Worm (Caenorhabditis elegans) whole organism, midembryonic: ENCODE measurements around the gene degl-2.

Experiments
- T22C8.4 ChIP-seq: fragments of 200-800 bp; sonication (Bioruptor generic); IDR thresholded peaks from 2 replicates; pipeline ENCODE4 v1.3.6; 2022; ENCODE audit warnings: missing genetic modification characterization, missing compliant biosample characterization
- cog-1 ChIP-seq: sonication (generic microtip); optimal IDR thresholded peaks from 2 replicates; lab custom pipeline; 2016; ENCODE audit warnings: missing genetic modification characterization, missing compliant biosample characterization
- flt-1 ChIP-seq: fragments of 200-800 bp; sonication (Bioruptor generic); IDR thresholded peaks from 2 replicates; pipeline ENCODE4 v1.3.6; 2022; ENCODE audit warnings: missing genetic modification characterization, missing compliant biosample characterization
- klf-2 ChIP-seq: fragments of 200-800 bp; sonication (Bioruptor generic); conservative IDR thresholded peaks from 2 replicates; pipeline ENCODE4 v1.3.6; 2022; ENCODE audit warnings: missing genetic modification reagents, missing genetic modification characterization, missing compliant biosample characterization
- med-1 ChIP-seq: sonication (generic microtip); optimal IDR thresholded peaks from 2 replicates; lab custom pipeline; 2017; ENCODE audit warnings: missing genetic modification characterization, mild to moderate bottlenecking, missing compliant biosample characterization, antibody characterized with exemption, missing genetic modification reagents; ENCODE audit not compliant: insufficient read depth
- ref-1 ChIP-seq: fragments of 200-800 bp; sonication (Bioruptor generic); conservative IDR thresholded peaks from 2 replicates; pipeline ENCODE4 v1.3.6; 2022; ENCODE audit warnings: missing genetic modification reagents, missing genetic modification characterization, missing compliant biosample characterization
- tab-1 ChIP-seq: fragments of 200-800 bp; sonication (Bioruptor generic); IDR thresholded peaks from 2 replicates; pipeline ENCODE4 v1.3.6; 2022; ENCODE audit warnings: missing genetic modification characterization, missing compliant biosample characterization
- ztf-23 ChIP-seq: fragments of 200-800 bp; sonication (Bioruptor generic); IDR thresholded peaks from 2 replicates; pipeline ENCODE4 v1.3.6; 2022; ENCODE audit warnings: missing genetic modification reagents, missing genetic modification characterization, missing compliant biosample characterization
- ztf-29 ChIP-seq: fragments of 200-800 bp; sonication (Bioruptor generic); IDR thresholded peaks from 2 replicates; pipeline ENCODE4 v1.3.6; 2022; ENCODE audit warnings: missing genetic modification reagents, missing genetic modification characterization, missing compliant biosample characterization

degl-2 gene

ce11 chrIV:9617358-9617757, 25.9 kb upstream of the degl-2 start:
- TF ChIP-seq flt-1 (GFP tag; lab: Robert Waterston, UW): 0 out of 2 replicates have a peak, but pooled peaks have one; percentile 25
- TF ChIP-seq med-1 (GFP tag; lab: Kevin White, UChicago): no peak
- no peak for TF ChIP-seq ref-1 (GFP tag; lab: Robert Waterston, UW)
- no peak for TF ChIP-seq cog-1 (tag; lab: Kevin White, UChicago)
- no peak for TF ChIP-seq ztf-29 (GFP tag; lab: Robert Waterston, UW)
- no peak for TF ChIP-seq klf-2 (GFP tag; lab: Robert Waterston, UW)
- no peak for TF ChIP-seq ztf-23 (GFP tag; lab: Robert Waterston, UW)

- TF ChIP-seq cog-1 (tag; lab: Kevin White, UChicago) (no peak), klf-2 (GFP tag; lab: Robert Waterston, UW) (no peak), ref-1 (GFP tag; lab: Robert Waterston, UW) (no peak), tab-1 (GFP tag; lab: Robert Waterston, UW) (no peak), T22C8.4 (GFP tag; lab: Robert Waterston, UW) (no peak), ztf-29 (GFP tag; lab: Robert Waterston, UW) (no peak), med-1 (GFP tag; lab: Kevin White, UChicago) (no peak), ztf-23 (GFP tag; lab: Robert Waterston, UW) (no peak), flt-1 (GFP tag; lab: Robert Waterston, UW) (no peak)
Measured at ce11 chrIV:9618015-9618414, 25.3 kb upstream of the degl-2 start.

- TF ChIP-seq klf-2 (GFP tag; lab: Robert Waterston, UW) (no peak), T22C8.4 (GFP tag; lab: Robert Waterston, UW) (no peak), cog-1 (tag; lab: Kevin White, UChicago) (no peak), ref-1 (GFP tag; lab: Robert Waterston, UW) (no peak), tab-1 (GFP tag; lab: Robert Waterston, UW) (no peak), flt-1 (GFP tag; lab: Robert Waterston, UW) (no peak), ztf-23 (GFP tag; lab: Robert Waterston, UW) (no peak), ztf-29 (GFP tag; lab: Robert Waterston, UW) (no peak), med-1 (GFP tag; lab: Kevin White, UChicago) (no peak)
Measured at ce11 chrIV:9618836-9619235, 24.5 kb upstream of the degl-2 start.

ce11 chrIV:9622272-9622671, 21.0 kb upstream of the degl-2 start, which contains the start of gene W09C2.7:
Gene W09C2.7 (minus strand): TSS chrIV:9622372.
- TF ChIP-seq tab-1 (GFP tag; lab: Robert Waterston, UW) (no peak), flt-1 (GFP tag; lab: Robert Waterston, UW) (no peak), klf-2 (GFP tag; lab: Robert Waterston, UW) (no peak), med-1 (GFP tag; lab: Kevin White, UChicago) (no peak), ztf-29 (GFP tag; lab: Robert Waterston, UW) (no peak), cog-1 (tag; lab: Kevin White, UChicago) (no peak), ref-1 (GFP tag; lab: Robert Waterston, UW) (no peak), ztf-23 (GFP tag; lab: Robert Waterston, UW) (no peak)

ce11 chrIV:9623269-9623668, 20.0 kb upstream of the degl-2 start, which contains the start of gene W09C2.9:
Gene W09C2.9 (minus strand): TSS chrIV:9623369.
- TF ChIP-seq T22C8.4 (GFP tag; lab: Robert Waterston, UW) (no peak), ref-1 (GFP tag; lab: Robert Waterston, UW) (no peak), ztf-23 (GFP tag; lab: Robert Waterston, UW) (no peak), ztf-29 (GFP tag; lab: Robert Waterston, UW) (no peak), cog-1 (tag; lab: Kevin White, UChicago) (no peak), tab-1 (GFP tag; lab: Robert Waterston, UW) (no peak), klf-2 (GFP tag; lab: Robert Waterston, UW) (no peak), flt-1 (GFP tag; lab: Robert Waterston, UW) (no peak), med-1 (GFP tag; lab: Kevin White, UChicago) (no peak)

- TF ChIP-seq ztf-23 (GFP tag; lab: Robert Waterston, UW): no peak
- no peak for TF ChIP-seq ztf-29 (GFP tag; lab: Robert Waterston, UW)
- TF ChIP-seq T22C8.4 (GFP tag; lab: Robert Waterston, UW): no peak
- no peak for TF ChIP-seq ref-1 (GFP tag; lab: Robert Waterston, UW)
- no peak for TF ChIP-seq tab-1 (GFP tag; lab: Robert Waterston, UW)
- TF ChIP-seq med-1 (GFP tag; lab: Kevin White, UChicago): no peak
- TF ChIP-seq klf-2 (GFP tag; lab: Robert Waterston, UW): no peak
- no peak for TF ChIP-seq flt-1 (GFP tag; lab: Robert Waterston, UW)
- TF ChIP-seq cog-1 (tag; lab: Kevin White, UChicago): no peak
Measured at ce11 chrIV:9624275-9624674, 19.0 kb upstream of the degl-2 start, which contains the start of gene W09C2.8. Gene W09C2.8 (minus strand): TSS chrIV:9624375.

ce11 chrIV:9624977-9625376, 18.3 kb upstream of the degl-2 start, which contains the start of gene W09C2.10:
Gene W09C2.10 (minus strand): TSS chrIV:9625077.
- TF ChIP-seq ref-1 (GFP tag; lab: Robert Waterston, UW): no peak
- TF ChIP-seq T22C8.4 (GFP tag; lab: Robert Waterston, UW): no peak
- no peak for TF ChIP-seq ztf-29 (GFP tag; lab: Robert Waterston, UW)
- TF ChIP-seq flt-1 (GFP tag; lab: Robert Waterston, UW): no peak
- no peak for TF ChIP-seq klf-2 (GFP tag; lab: Robert Waterston, UW)
- no peak for TF ChIP-seq cog-1 (tag; lab: Kevin White, UChicago)
- TF ChIP-seq med-1 (GFP tag; lab: Kevin White, UChicago): no peak
- no peak for TF ChIP-seq tab-1 (GFP tag; lab: Robert Waterston, UW)
- TF ChIP-seq ztf-23 (GFP tag; lab: Robert Waterston, UW): no peak

- TF ChIP-seq ztf-23 (GFP tag; lab: Robert Waterston, UW) (no peak), klf-2 (GFP tag; lab: Robert Waterston, UW) (no peak), ztf-29 (GFP tag; lab: Robert Waterston, UW) (no peak), flt-1 (GFP tag; lab: Robert Waterston, UW) (no peak)
Measured at ce11 chrIV:9625829-9626228, 17.5 kb upstream of the degl-2 start.

ce11 chrIV:9627033-9627432, 16.3 kb upstream of the degl-2 start:
- TF ChIP-seq klf-2 (GFP tag; lab: Robert Waterston, UW): no peak
- no peak for TF ChIP-seq ztf-29 (GFP tag; lab: Robert Waterston, UW)
- no peak for TF ChIP-seq T22C8.4 (GFP tag; lab: Robert Waterston, UW)
- no peak for TF ChIP-seq ztf-23 (GFP tag; lab: Robert Waterston, UW)
